Worm (Caenorhabditis elegans) whole organism, L4/young adult: Measurements from ENCODE around the gene algn-11.

ENCODE experiments used
- W03F9.2 ChIP-seq: fragments of 150-350 bp; optimal IDR thresholded peaks from 2 replicates; lab custom pipeline; 2014; ENCODE audit warnings: missing biosample characterization, missing genetic modification characterization
- dao-5 ChIP-seq: sonication (generic microtip); optimal IDR thresholded peaks from 2 replicates; lab custom pipeline; 2016; ENCODE audit warnings: missing genotype, missing genetic modification characterization, moderate library complexity, missing compliant biosample characterization
- him-1 ChIP-seq: sonication (generic microtip); optimal IDR thresholded peaks from 2 replicates; lab custom pipeline; 2016; ENCODE audit warnings: missing genotype, missing genetic modification reagents, missing genetic modification characterization, missing compliant biosample characterization

DNA sequence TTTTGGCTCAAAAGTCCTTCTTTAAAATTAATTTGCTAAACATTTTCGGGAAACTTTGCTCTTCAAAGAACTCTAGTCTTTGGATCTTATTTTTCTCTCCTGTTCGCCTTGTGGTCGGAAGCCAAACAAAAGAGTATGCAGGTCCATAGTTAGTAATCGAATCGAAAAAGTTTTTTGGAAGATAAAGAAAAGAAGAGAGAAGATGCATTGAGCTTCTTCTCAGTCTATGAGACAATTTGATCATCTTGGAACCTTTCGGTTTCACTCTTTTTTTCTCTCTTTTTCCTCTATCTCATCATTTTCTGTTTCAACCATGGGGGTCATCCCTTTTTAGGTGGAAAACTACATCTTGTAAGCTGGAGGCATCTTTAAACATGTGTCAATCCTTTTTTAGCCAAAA lies 36.7 kb downstream of the algn-11 start:
- TF ChIP-seq him-1 (tag; lab: Kevin White, UChicago): no peak
- TF ChIP-seq dao-5: no peak
- TF ChIP-seq W03F9.2 (tag; lab: Kevin White, UChicago): no peak
